Fruit fly (Drosophila melanogaster) whole organism, adult: ENCODE data around the gene CG13461.

Experiments
- CG14711 ChIP-seq: fragments of 200-800 bp; sonication (Bioruptor generic); optimal IDR thresholded peaks from 2 replicates; lab custom pipeline; 2018; ENCODE audit warnings: missing biosample characterization, mild to moderate bottlenecking, missing genetic modification characterization, moderate library complexity
- CG33017 ChIP-seq: fragments of 200-800 bp; sonication (Bioruptor generic); optimal IDR thresholded peaks from 2 replicates; lab custom pipeline; 2018; ENCODE audit warnings: missing biosample characterization, mild to moderate bottlenecking, missing genetic modification characterization, moderate library complexity
- CG7045 ChIP-seq: fragments of 200-800 bp; sonication (Bioruptor generic); optimal IDR thresholded peaks from 2 replicates; lab custom pipeline; 2017; ENCODE audit warnings: missing biosample characterization, mild to moderate bottlenecking, missing genetic modification characterization
- Crg-1 ChIP-seq: fragments of 200-800 bp; sonication (Bioruptor generic); optimal IDR thresholded peaks from 2 replicates; lab custom pipeline; 2016; ENCODE audit warnings: missing biosample characterization, missing genetic modification characterization
- toe ChIP-seq: fragments of 200-800 bp; sonication (Bioruptor generic); optimal IDR thresholded peaks from 2 replicates; lab custom pipeline; 2016; ENCODE audit warnings: missing biosample characterization, missing genetic modification characterization

dm6 chr3L:15035585-15035984 is 16.7 kb downstream of the CG13461 start:
- TF ChIP-seq toe (GFP tag; lab: Kevin White, UChicago): no peak
- TF ChIP-seq CG33017 (tag; lab: Kevin White, UChicago): no peak
- no peak for TF ChIP-seq CG7045 (GFP tag; lab: Kevin White, UChicago)
- TF ChIP-seq CG14711 (tag; lab: Kevin White, UChicago): no peak
- no peak for TF ChIP-seq Crg-1 (GFP tag; lab: Kevin White, UChicago)
